Fruit fly (Drosophila melanogaster) whole organism, embryonic: ENCODE measurements around the gene Prim1.

Experiments
- Atf6 ChIP-seq: fragments of 200-800 bp; sonication (Bioruptor generic); IDR thresholded peaks from 2 replicates; pipeline ENCODE4 v1.3.6; 2022; ENCODE audit warnings: missing biosample characterization, missing genetic modification characterization
- CG10462 ChIP-seq: fragments of 200-800 bp; sonication (Bioruptor generic); optimal IDR thresholded peaks from 2 replicates; lab custom pipeline; 2016; ENCODE audit warnings: missing biosample characterization, missing genetic modification characterization
- CG11695 ChIP-seq: fragments of 200-800 bp; sonication (Bioruptor generic); IDR thresholded peaks from 3 replicates; pipeline ENCODE4 v1.3.6; 2022; ENCODE audit warnings: missing biosample characterization, missing genetic modification characterization
- CG11723 ChIP-seq: fragments of 200-800 bp; sonication (Bioruptor generic); optimal IDR thresholded peaks from 2 replicates; lab custom pipeline; 2017; ENCODE audit warnings: missing biosample characterization, mild to moderate bottlenecking, missing genetic modification characterization
- CG12942 ChIP-seq: fragments of 200-800 bp; sonication (Bioruptor generic); optimal IDR thresholded peaks from 3 replicates; lab custom pipeline; 2016; ENCODE audit warnings: missing biosample characterization, missing genetic modification characterization
- CG14667 ChIP-seq: fragments of 200-800 bp; sonication (Bioruptor generic); IDR thresholded peaks from 2 replicates; pipeline ENCODE4 v1.3.6; 2022; ENCODE audit warnings: missing biosample characterization, missing genetic modification characterization
- CG15269 ChIP-seq: fragments of 200-800 bp; sonication (Bioruptor generic); optimal IDR thresholded peaks from 2 replicates; lab custom pipeline; 2018; ENCODE audit warnings: missing biosample characterization, mild to moderate bottlenecking, missing genetic modification characterization, moderate library complexity
- CG15514 ChIP-seq: fragments of 200-800 bp; sonication (Bioruptor generic); optimal IDR thresholded peaks from 3 replicates; lab custom pipeline; 2017; ENCODE audit warnings: missing biosample characterization, missing genetic modification characterization, mild to moderate bottlenecking, moderate library complexity, missing genetic modification reagents
- CG16863 ChIP-seq: fragments of 200-800 bp; sonication (Bioruptor generic); optimal IDR thresholded peaks from 3 replicates; lab custom pipeline; 2016; ENCODE audit warnings: missing biosample characterization, missing genetic modification characterization
- CG17361 ChIP-seq: fragments of 200-800 bp; sonication (Bioruptor generic); IDR thresholded peaks from 3 replicates; pipeline ENCODE4 v1.3.6; 2022; ENCODE audit warnings: missing biosample characterization, missing genetic modification characterization
- CG43689 ChIP-seq: fragments of 200-800 bp; sonication (Bioruptor generic); IDR thresholded peaks from 2 replicates; pipeline ENCODE4 v1.3.6; 2022; ENCODE audit warnings: missing biosample characterization, missing genetic modification characterization
- CG5180 ChIP-seq: fragments of 200-800 bp; sonication (Bioruptor generic); optimal IDR thresholded peaks from 3 replicates; lab custom pipeline; 2017; ENCODE audit warnings: missing biosample characterization, missing genetic modification characterization, mild to moderate bottlenecking, moderate library complexity, missing genetic modification reagents
- CG6254 ChIP-seq: fragments of 200-800 bp; sonication (Bioruptor generic); optimal IDR thresholded peaks from 3 replicates; lab custom pipeline; 2017; ENCODE audit warnings: mild to moderate bottlenecking, missing biosample characterization, missing genetic modification reagents, missing genetic modification characterization
- CG6272 ChIP-seq: fragments of 200-800 bp; sonication (Bioruptor generic); IDR thresholded peaks from 2 replicates; pipeline ENCODE4 v1.3.6; 2022; ENCODE audit warnings: missing biosample characterization, missing genetic modification characterization
- CG6683 ChIP-seq: fragments of 200-800 bp; sonication (Bioruptor generic); optimal IDR thresholded peaks from 2 replicates; lab custom pipeline; 2017; ENCODE audit warnings: missing biosample characterization, mild to moderate bottlenecking, missing genetic modification characterization, missing genetic modification reagents
- CG6689 ChIP-seq: fragments of 200-800 bp; sonication (Bioruptor generic); IDR thresholded peaks from 2 replicates; pipeline ENCODE4 v1.3.6; 2022; ENCODE audit warnings: missing biosample characterization, missing genetic modification characterization
- CG6765 ChIP-seq: fragments of 200-800 bp; sonication (Bioruptor generic); optimal IDR thresholded peaks from 3 replicates; lab custom pipeline; 2017; ENCODE audit warnings: missing biosample characterization, mild to moderate bottlenecking, missing genetic modification characterization
- CG6791 ChIP-seq: fragments of 200-800 bp; sonication (Bioruptor generic); IDR thresholded peaks from 3 replicates; pipeline ENCODE4 v1.3.6; 2022; ENCODE audit warnings: missing biosample characterization, missing genetic modification characterization; ENCODE audit not compliant: partially characterized antibody
- CG7786 ChIP-seq: fragments of 200-800 bp; sonication (Bioruptor generic); optimal IDR thresholded peaks from 2 replicates; lab custom pipeline; 2016; ENCODE audit warnings: missing biosample characterization, missing genetic modification characterization
- CG7928 ChIP-seq: fragments of 200-800 bp; sonication (Bioruptor generic); optimal IDR thresholded peaks from 2 replicates; lab custom pipeline; 2017; ENCODE audit warnings: missing biosample characterization, mild to moderate bottlenecking, missing genetic modification characterization
- CG8281 ChIP-seq: fragments of 200-800 bp; sonication (Bioruptor generic); optimal IDR thresholded peaks from 2 replicates; lab custom pipeline; 2018; ENCODE audit warnings: missing biosample characterization, mild to moderate bottlenecking, missing genetic modification characterization, moderate library complexity
- CG8924 ChIP-seq: fragments of 200-800 bp; optimal IDR thresholded peaks from 3 replicates; lab custom pipeline; 2019; ENCODE audit warnings: missing biosample characterization, mild to moderate bottlenecking, missing genetic modification characterization, moderate library complexity
- D19A ChIP-seq: fragments of 200-800 bp; optimal IDR thresholded peaks from 3 replicates; lab custom pipeline; 2019; ENCODE audit warnings: missing biosample characterization, mild to moderate bottlenecking, missing genetic modification characterization, moderate library complexity
- Drgx ChIP-seq: fragments of 200-800 bp; sonication (Bioruptor generic); IDR thresholded peaks from 2 replicates; pipeline ENCODE4 v1.3.6; 2022; ENCODE audit warnings: missing biosample characterization, missing genetic modification characterization
- ERR ChIP-seq: fragments of 200-800 bp; sonication (Bioruptor generic); optimal IDR thresholded peaks from 2 replicates; lab custom pipeline; 2016; ENCODE audit warnings: missing biosample characterization, missing genetic modification characterization
- Hey ChIP-seq: fragments of 200-800 bp; sonication (Bioruptor generic); optimal IDR thresholded peaks from 3 replicates; lab custom pipeline; 2018; ENCODE audit warnings: missing biosample characterization, mild to moderate bottlenecking, missing genetic modification characterization
- Hr3 ChIP-seq: fragments of 200-800 bp; sonication (Bioruptor generic); optimal IDR thresholded peaks from 3 replicates; lab custom pipeline; 2016; ENCODE audit warnings: missing biosample characterization, missing genetic modification characterization
- Jarid2 ChIP-seq: fragments of 200-800 bp; sonication (Bioruptor generic); optimal IDR thresholded peaks from 3 replicates; lab custom pipeline; 2017; ENCODE audit warnings: mild to moderate bottlenecking, missing biosample characterization, missing genetic modification reagents, missing genetic modification characterization
- Kr ChIP-seq: fragments of 200-800 bp; sonication (Bioruptor generic); optimal IDR thresholded peaks from 2 replicates; lab custom pipeline; 2017; ENCODE audit warnings: missing biosample characterization, mild to moderate bottlenecking, missing genetic modification characterization
- NFAT ChIP-seq: fragments of 200-800 bp; sonication (Bioruptor generic); IDR thresholded peaks from 2 replicates; pipeline ENCODE4 v1.3.6; 2022; ENCODE audit warnings: missing biosample characterization, missing genetic modification characterization
- Pdp1 ChIP-seq, 2 experiments: fragments of 200-800 bp; sonication (Bioruptor generic); optimal IDR thresholded peaks; 3 replicates each; lab custom pipeline; 2016; ENCODE audit warnings: missing biosample characterization in 2 of 2, missing genetic modification characterization in 2 of 2, mild to moderate bottlenecking in 1 of 2, moderate library complexity in 1 of 2
- Rfx ChIP-seq: fragments of 200-800 bp; sonication (Bioruptor generic); IDR thresholded peaks from 2 replicates; pipeline ENCODE4 v1.3.6; 2022; ENCODE audit warnings: missing biosample characterization, missing genetic modification characterization
- Sox102F ChIP-seq: fragments of 200-800 bp; sonication (Bioruptor generic); optimal IDR thresholded peaks from 2 replicates; lab custom pipeline; 2018; ENCODE audit warnings: missing biosample characterization, mild to moderate bottlenecking, missing genetic modification characterization, moderate library complexity
- Taf1 ChIP-seq: fragments of 200-800 bp; sonication (Bioruptor generic); IDR thresholded peaks from 2 replicates; pipeline ENCODE4 v1.3.6; 2022; ENCODE audit warnings: missing biosample characterization, missing genetic modification characterization
- Xbp1 ChIP-seq: fragments of 200-800 bp; sonication (Bioruptor generic); optimal IDR thresholded peaks from 3 replicates; lab custom pipeline; 2016; ENCODE audit warnings: missing biosample characterization, mild to moderate bottlenecking, missing genetic modification characterization
- YL-1 ChIP-seq: fragments of 200-800 bp; sonication (Bioruptor generic); optimal IDR thresholded peaks from 3 replicates; lab custom pipeline; 2017; ENCODE audit warnings: missing biosample characterization, mild to moderate bottlenecking, missing genetic modification characterization
- aop ChIP-seq: fragments of 200-800 bp; sonication (Bioruptor generic); IDR thresholded peaks from 2 replicates; pipeline ENCODE4 v1.3.6; 2022; ENCODE audit warnings: missing biosample characterization, missing genetic modification characterization
- ara ChIP-seq: fragments of 200-800 bp; sonication (Bioruptor generic); IDR thresholded peaks from 2 replicates; pipeline ENCODE4 v1.3.6; 2022; ENCODE audit warnings: missing biosample characterization, missing genetic modification characterization
- croc ChIP-seq: fragments of 200-800 bp; sonication (Bioruptor generic); conservative IDR thresholded peaks from 3 replicates; pipeline ENCODE4 v1.3.6; 2022; ENCODE audit warnings: missing biosample characterization, missing genetic modification characterization
- dm ChIP-seq: fragments of 200-800 bp; sonication (Bioruptor generic); optimal IDR thresholded peaks from 3 replicates; lab custom pipeline; 2016; ENCODE audit warnings: missing biosample characterization, missing genetic modification characterization
- emc ChIP-seq: fragments of 200-800 bp; sonication (Bioruptor generic); optimal IDR thresholded peaks from 2 replicates; lab custom pipeline; 2016; ENCODE audit warnings: missing biosample characterization, missing genetic modification characterization
- esg ChIP-seq: fragments of 200-800 bp; sonication (Bioruptor generic); conservative IDR thresholded peaks from 2 replicates; pipeline ENCODE4 v1.3.6; 2022; ENCODE audit warnings: missing biosample characterization, missing genetic modification characterization
- eve ChIP-seq, 2 experiments: fragments of >200 bp; optimal IDR thresholded peaks; 2 replicates each; lab custom pipeline; 2017; ENCODE audit warnings: missing biosample characterization in 2 of 2, missing genetic modification characterization in 2 of 2
- hbn ChIP-seq: fragments of 200-800 bp; sonication (Bioruptor generic); IDR thresholded peaks from 2 replicates; pipeline ENCODE4 v1.3.6; 2022; ENCODE audit warnings: missing biosample characterization, missing genetic modification characterization; ENCODE audit not compliant: partially characterized antibody
- lola ChIP-seq, 3 experiments: fragments of >200 bp in 2 of 3; fragments of 200-800 bp in 1 of 3; sonication (Bioruptor generic) in 1 of 3; optimal IDR thresholded peaks; 2 replicates each; lab custom pipeline; 2017 to 2019; ENCODE audit warnings: missing biosample characterization in 3 of 3, missing genetic modification characterization in 3 of 3, mild to moderate bottlenecking in 1 of 3, moderate library complexity in 1 of 3
- lov ChIP-seq, 2 experiments: fragments of 200-800 bp in 1 of 2; fragments of >200 bp in 1 of 2; sonication (Bioruptor generic) in 1 of 2; IDR thresholded peaks in 1 of 2; optimal IDR thresholded peaks in 1 of 2; 2 replicates in 1 of 2; 3 replicates in 1 of 2; pipeline versions ENCODE4 v1.3.6 to Lab custom; 2017 to 2022; ENCODE audit warnings: missing biosample characterization in 1 of 2, missing genetic modification characterization in 1 of 2
- psq ChIP-seq: fragments of 200-800 bp; sonication (Bioruptor generic); optimal IDR thresholded peaks from 2 replicates; lab custom pipeline; 2017; ENCODE audit warnings: missing biosample characterization, missing genetic modification characterization
- ro ChIP-seq: fragments of 200-800 bp; sonication (Bioruptor generic); IDR thresholded peaks from 2 replicates; pipeline ENCODE4 v1.3.6; 2022; ENCODE audit warnings: missing biosample characterization, missing genetic modification characterization
- sqz ChIP-seq: fragments of 200-800 bp; sonication (Bioruptor generic); optimal IDR thresholded peaks from 3 replicates; lab custom pipeline; 2018; ENCODE audit warnings: missing biosample characterization, mild to moderate bottlenecking, missing genetic modification characterization
- sr ChIP-seq: fragments of 200-800 bp; sonication (Bioruptor generic); IDR thresholded peaks from 3 replicates; pipeline ENCODE4 v1.3.6; 2022; ENCODE audit warnings: missing biosample characterization, missing genetic modification characterization
- z ChIP-seq: fragments of 200-800 bp; sonication (Bioruptor generic); IDR thresholded peaks from 3 replicates; pipeline ENCODE4 v1.3.6; 2022; ENCODE audit warnings: missing biosample characterization, missing genetic modification characterization

The Prim1 gene

DNA sequence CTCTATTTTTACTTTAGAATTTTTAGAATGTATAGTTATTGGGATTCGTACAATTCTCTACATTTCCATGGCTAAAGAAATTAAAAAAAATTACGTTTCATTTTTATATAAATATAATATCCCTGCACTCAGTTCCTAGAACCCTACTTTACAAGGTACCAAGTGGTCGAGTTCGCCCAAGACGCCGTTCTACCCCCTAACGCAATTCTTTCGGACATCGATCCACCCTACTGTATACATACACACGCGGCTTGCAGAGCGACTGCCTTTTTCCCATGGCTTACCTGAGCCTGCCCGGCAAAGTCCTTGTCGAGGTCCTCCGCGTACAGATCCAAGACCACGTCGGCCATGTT is 25.4 kb upstream of the Prim1 start (continued):
- TF ChIP-seq sqz (GFP tag; lab: Kevin White, UChicago) (no peak), CG5180 (GFP tag; lab: Kevin White, UChicago) (no peak), eve (GFP tag; optimal IDR thresholded peaks at IDR 0.05; lab: Kevin White, UChicago) (no peak), Pdp1 (GFP tag; optimal IDR thresholded peaks at IDR 0.05; lab: Kevin White, UChicago) (no peak), dm (GFP tag; lab: Kevin White, UChicago) (peak; percentile 45), Hey (tag; lab: Kevin White, UChicago) (peak; percentile 71), Drgx (peak; percentile 27; the same call in 1 of the 2 replicates), D19A (tag; lab: Kevin White, UChicago) (no peak), CG14667 (GFP tag; lab: Robert Waterston, UW) (no peak), CG6683 (GFP tag; lab: Kevin White, UChicago) (no peak), NFAT (peak; percentile 69), CG17361 (no peak), CG6254 (GFP tag; lab: Kevin White, UChicago) (no peak), emc (no peak), CG6791 (GFP tag; lab: Robert Waterston, UW) (no peak), ro (GFP tag; lab: Robert Waterston, UW) (no peak), Xbp1 (GFP tag; lab: Kevin White, UChicago) (peak; percentile 47), Taf1 (GFP tag; lab: Robert Waterston, UW) (peak; percentile 47; the same call in 1 of the 2 replicates), croc (no peak), CG11695 (GFP tag; lab: Robert Waterston, UW) (no peak), CG43689 (no peak), CG16863 (GFP tag; lab: Kevin White, UChicago) (no peak), Hr3 (no peak), CG15269 (tag; lab: Kevin White, UChicago) (peak; percentile 32), Rfx (GFP tag; lab: Robert Waterston, UW) (peak; percentile 45; the same call in 1 of the 2 replicates), CG11723 (no peak), lola (GFP tag; optimal IDR thresholded peaks at IDR 0.05; lab: Kevin White, UChicago) (no peak), CG7928 (no peak), ERR (no peak), hbn (GFP tag; lab: Robert Waterston, UW) (no peak), CG8281 (no peak), CG12942 (GFP tag; lab: Kevin White, UChicago) (no peak), esg (GFP tag; lab: Robert Waterston, UW) (no peak), CG10462 (GFP tag; lab: Kevin White, UChicago) (no peak), psq (no peak), CG8924 (tag; lab: Kevin White, UChicago) (no peak), aop (GFP tag; lab: Robert Waterston, UW) (no peak), CG6689 (peak; percentile 42; the same call in 1 of the 2 replicates), Kr (GFP tag; lab: Kevin White, UChicago) (no peak), CG6765 (GFP tag; lab: Kevin White, UChicago) (no peak), CG15514 (GFP tag; lab: Kevin White, UChicago) (no peak), Atf6 (GFP tag; lab: Robert Waterston, UW) (no peak), Jarid2 (GFP tag; lab: Kevin White, UChicago) (no peak), ara (GFP tag; lab: Robert Waterston, UW) (no peak), Sox102F (GFP tag; lab: Kevin White, UChicago) (no peak), sr (GFP tag; lab: Robert Waterston, UW) (no peak), lov (optimal IDR thresholded peaks at IDR 0.05; lab: Kevin White, UChicago) (no peak), lov (GFP tag; IDR thresholded peaks at IDR 0.05; lab: Robert Waterston, UW) (no peak), CG7786 (no peak), YL-1 (no peak), CG6272 (GFP tag; lab: Robert Waterston, UW) (no peak), z (GFP tag; lab: Robert Waterston, UW) (0 out of 3 replicates have a peak, but pooled peaks have one; percentile 19)
